Fruit fly (Drosophila melanogaster) whole organism, embryonic: ENCODE data around the gene CG5246.

ENCODE experiments used
- Atf6 ChIP-seq: fragments of 200-800 bp; sonication (Bioruptor generic); IDR thresholded peaks from 2 replicates; pipeline ENCODE4 v1.3.6; 2022; ENCODE audit warnings: missing biosample characterization, missing genetic modification characterization
- BEAF-32 ChIP-seq: fragments of 200-800 bp; sonication (Bioruptor generic); optimal IDR thresholded peaks from 3 replicates; lab custom pipeline; 2017; ENCODE audit warnings: missing biosample characterization, missing genetic modification characterization, mild to moderate bottlenecking, moderate library complexity, missing genetic modification reagents
- CG10431 ChIP-seq: fragments of 200-800 bp; sonication (Bioruptor generic); optimal IDR thresholded peaks from 3 replicates; lab custom pipeline; 2018; ENCODE audit warnings: missing biosample characterization, mild to moderate bottlenecking, missing genetic modification characterization
- CG11723 ChIP-seq: fragments of 200-800 bp; sonication (Bioruptor generic); optimal IDR thresholded peaks from 2 replicates; lab custom pipeline; 2017; ENCODE audit warnings: missing biosample characterization, mild to moderate bottlenecking, missing genetic modification characterization
- CG12071 ChIP-seq: fragments of 200-800 bp; sonication (Bioruptor generic); optimal IDR thresholded peaks from 3 replicates; lab custom pipeline; 2018; ENCODE audit warnings: missing biosample characterization, mild to moderate bottlenecking, missing genetic modification characterization
- CG13287 ChIP-seq: fragments of 200-800 bp; sonication (Bioruptor generic); IDR thresholded peaks from 2 replicates; pipeline ENCODE4 v1.3.6; 2022; ENCODE audit warnings: missing biosample characterization, missing genetic modification characterization; ENCODE audit not compliant: partially characterized antibody
- CG14050 ChIP-seq: fragments of 200-800 bp; sonication (Bioruptor generic); IDR thresholded peaks from 3 replicates; pipeline ENCODE4 v1.3.6; 2022; ENCODE audit warnings: missing biosample characterization, missing genetic modification characterization
- CG15479 ChIP-seq: fragments of 200-800 bp; sonication (Bioruptor generic); optimal IDR thresholded peaks from 3 replicates; lab custom pipeline; 2019; ENCODE audit warnings: missing biosample characterization, mild to moderate bottlenecking, missing genetic modification characterization, moderate library complexity
- CG1602 ChIP-seq: fragments of 200-800 bp; sonication (Bioruptor generic); optimal IDR thresholded peaks from 3 replicates; lab custom pipeline; 2016; ENCODE audit warnings: missing biosample characterization, missing genetic modification characterization
- CG17328 ChIP-seq: fragments of 200-800 bp; sonication (Bioruptor generic); IDR thresholded peaks from 2 replicates; pipeline ENCODE4 v1.3.6; 2022; ENCODE audit warnings: missing biosample characterization, missing genetic modification characterization
- CG17802 ChIP-seq: fragments of 200-800 bp; sonication (Bioruptor generic); optimal IDR thresholded peaks from 2 replicates; lab custom pipeline; 2018; ENCODE audit warnings: missing biosample characterization, mild to moderate bottlenecking, missing genetic modification characterization, moderate library complexity
- CG17829 ChIP-seq: fragments of 200-800 bp; optimal IDR thresholded peaks from 2 replicates; lab custom pipeline; 2019; ENCODE audit warnings: missing biosample characterization, mild to moderate bottlenecking, missing genetic modification characterization, moderate library complexity
- CG2199 ChIP-seq: fragments of 200-800 bp; sonication (Bioruptor generic); IDR thresholded peaks from 3 replicates; pipeline ENCODE4 v1.3.6; 2022; ENCODE audit warnings: missing biosample characterization, missing genetic modification characterization
- CG30020 ChIP-seq: fragments of 200-800 bp; optimal IDR thresholded peaks from 2 replicates; lab custom pipeline; 2019; ENCODE audit warnings: missing biosample characterization, mild to moderate bottlenecking, missing genetic modification characterization, moderate library complexity
- CG34422 ChIP-seq: fragments of 200-800 bp; sonication (Bioruptor generic); IDR thresholded peaks from 3 replicates; pipeline ENCODE4 v1.3.6; 2022; ENCODE audit warnings: missing biosample characterization, missing genetic modification characterization
- CG3847 ChIP-seq: fragments of 200-800 bp; sonication (Bioruptor generic); IDR thresholded peaks from 2 replicates; pipeline ENCODE4 v1.3.6; 2022; ENCODE audit warnings: missing biosample characterization, missing genetic modification characterization
- CG42726 ChIP-seq: fragments of 200-800 bp; sonication (Bioruptor generic); IDR thresholded peaks from 2 replicates; pipeline ENCODE4 v1.3.6; 2022; ENCODE audit warnings: missing biosample characterization, missing genetic modification characterization; ENCODE audit not compliant: partially characterized antibody
- CG4707 ChIP-seq: fragments of 200-800 bp; sonication (Bioruptor generic); optimal IDR thresholded peaks from 2 replicates; lab custom pipeline; 2018; ENCODE audit warnings: missing biosample characterization, mild to moderate bottlenecking, missing genetic modification characterization, moderate library complexity
- CG4820 ChIP-seq: fragments of 200-800 bp; sonication (Bioruptor generic); optimal IDR thresholded peaks from 3 replicates; lab custom pipeline; 2016; ENCODE audit warnings: missing biosample characterization, missing genetic modification characterization
- CG4854 ChIP-seq: fragments of 200-800 bp; sonication (Bioruptor generic); optimal IDR thresholded peaks from 2 replicates; lab custom pipeline; 2016; ENCODE audit warnings: missing biosample characterization, missing genetic modification characterization, inconsistent platforms
- CG9215 ChIP-seq: fragments of 200-800 bp; sonication (Bioruptor generic); IDR thresholded peaks from 2 replicates; pipeline ENCODE4 v1.3.6; 2022; ENCODE audit warnings: missing biosample characterization, missing genetic modification characterization
- CG9932 ChIP-seq: fragments of 200-800 bp; sonication (Bioruptor generic); IDR thresholded peaks from 2 replicates; pipeline ENCODE4 v1.3.6; 2022; ENCODE audit warnings: missing biosample characterization, missing genetic modification characterization
- CrebB ChIP-seq: fragments of 200-800 bp; sonication (Bioruptor generic); optimal IDR thresholded peaks from 3 replicates; lab custom pipeline; 2018; ENCODE audit warnings: missing biosample characterization, mild to moderate bottlenecking, missing genetic modification characterization
- Dad ChIP-seq: fragments of 200-800 bp; sonication (Bioruptor generic); optimal IDR thresholded peaks from 3 replicates; lab custom pipeline; 2016; ENCODE audit warnings: missing biosample characterization, missing genetic modification characterization
- Dek ChIP-seq: fragments of 200-800 bp; sonication (Bioruptor generic); optimal IDR thresholded peaks from 3 replicates; lab custom pipeline; 2019; ENCODE audit warnings: missing biosample characterization, mild to moderate bottlenecking, missing genetic modification characterization, moderate library complexity
- Dp ChIP-seq: fragments of 200-800 bp; sonication (Bioruptor generic); optimal IDR thresholded peaks from 2 replicates; lab custom pipeline; 2018; ENCODE audit warnings: missing biosample characterization, mild to moderate bottlenecking, missing genetic modification characterization, moderate library complexity
- Ets97D ChIP-seq: fragments of 200-800 bp; sonication (Bioruptor generic); optimal IDR thresholded peaks from 3 replicates; lab custom pipeline; 2016; ENCODE audit warnings: missing biosample characterization, missing genetic modification characterization
- GATAe ChIP-seq: fragments of 200-800 bp; sonication (Bioruptor generic); conservative IDR thresholded peaks from 2 replicates; pipeline ENCODE4 v1.3.6; 2022; ENCODE audit warnings: missing biosample characterization, missing genetic modification characterization
- H15 ChIP-seq: fragments of 200-800 bp; sonication (Bioruptor generic); IDR thresholded peaks from 3 replicates; pipeline ENCODE4 v1.3.6; 2022; ENCODE audit warnings: missing biosample characterization, missing genetic modification characterization
- HmgD ChIP-seq: fragments of 200-800 bp; sonication (Bioruptor generic); optimal IDR thresholded peaks from 3 replicates; lab custom pipeline; 2016; ENCODE audit warnings: missing biosample characterization, missing genetic modification characterization
- MESR4 ChIP-seq: fragments of 200-800 bp; sonication (Bioruptor generic); optimal IDR thresholded peaks from 2 replicates; lab custom pipeline; 2018; ENCODE audit warnings: missing biosample characterization, mild to moderate bottlenecking, missing genetic modification characterization, moderate library complexity
- NC2β ChIP-seq: fragments of 200-800 bp; sonication (Bioruptor generic); optimal IDR thresholded peaks from 2 replicates; lab custom pipeline; 2016; ENCODE audit warnings: missing biosample characterization, missing genetic modification characterization
- Neu2 ChIP-seq: fragments of 200-800 bp; sonication (Bioruptor generic); optimal IDR thresholded peaks from 3 replicates; lab custom pipeline; 2016; ENCODE audit warnings: missing biosample characterization, missing genetic modification characterization, borderline replicate concordance
- Poxn ChIP-seq: fragments of 200-800 bp; sonication (Bioruptor generic); IDR thresholded peaks from 2 replicates; pipeline ENCODE4 v1.3.6; 2022; ENCODE audit warnings: missing biosample characterization, missing genetic modification characterization
- Six4 ChIP-seq: fragments of 200-800 bp; sonication (Bioruptor generic); optimal IDR thresholded peaks from 2 replicates; lab custom pipeline; 2016; ENCODE audit warnings: missing biosample characterization, missing genetic modification characterization
- br ChIP-seq: fragments of >200 bp; optimal IDR thresholded peaks from 2 replicates; lab custom pipeline; 2017
- crc ChIP-seq: fragments of 200-800 bp; sonication (Bioruptor generic); optimal IDR thresholded peaks from 2 replicates; lab custom pipeline; 2016; ENCODE audit warnings: missing biosample characterization, missing genetic modification characterization
- crp ChIP-seq, 2 experiments: fragments of 200-800 bp; sonication (Bioruptor generic); optimal IDR thresholded peaks; 2 replicates in 1 of 2; 3 replicates in 1 of 2; lab custom pipeline; 2017; ENCODE audit warnings: missing biosample characterization in 2 of 2, missing genetic modification characterization in 2 of 2, mild to moderate bottlenecking in 1 of 2, moderate library complexity in 1 of 2
- gfzf ChIP-seq: fragments of 200-800 bp; sonication (Bioruptor generic); optimal IDR thresholded peaks from 2 replicates; lab custom pipeline; 2016; ENCODE audit warnings: missing biosample characterization, mild to moderate bottlenecking, missing genetic modification characterization, moderate library complexity
- kni ChIP-seq: fragments of 200-800 bp; sonication (Bioruptor generic); optimal IDR thresholded peaks from 3 replicates; lab custom pipeline; 2017; ENCODE audit warnings: mild to moderate bottlenecking, missing biosample characterization, missing genetic modification reagents, missing genetic modification characterization
- nmo ChIP-seq: fragments of 200-800 bp; sonication (Bioruptor generic); optimal IDR thresholded peaks from 2 replicates; lab custom pipeline; 2018; ENCODE audit warnings: missing biosample characterization, mild to moderate bottlenecking, missing genetic modification characterization, moderate library complexity
- phol ChIP-seq: fragments of 200-800 bp; sonication (Bioruptor generic); optimal IDR thresholded peaks from 3 replicates; lab custom pipeline; 2018; ENCODE audit warnings: missing biosample characterization, mild to moderate bottlenecking, missing genetic modification characterization, moderate library complexity
- pzg ChIP-seq: fragments of 200-800 bp; sonication (Bioruptor generic); optimal IDR thresholded peaks from 3 replicates; lab custom pipeline; 2018; ENCODE audit warnings: missing biosample characterization, mild to moderate bottlenecking, missing genetic modification characterization, moderate library complexity
- sens ChIP-seq: fragments of 200-800 bp; sonication (Bioruptor generic); peaks from one replicate; lab custom pipeline; 2016; ENCODE audit warnings: missing biosample characterization, missing genetic modification characterization
- sna ChIP-seq: fragments of 200-800 bp; sonication (Bioruptor generic); IDR thresholded peaks from 2 replicates; pipeline ENCODE4 v1.3.6; 2022; ENCODE audit warnings: missing biosample characterization, missing genetic modification characterization; ENCODE audit not compliant: partially characterized antibody
- sqz ChIP-seq: fragments of 200-800 bp; sonication (Bioruptor generic); optimal IDR thresholded peaks from 3 replicates; lab custom pipeline; 2018; ENCODE audit warnings: missing biosample characterization, mild to moderate bottlenecking, missing genetic modification characterization
- trem ChIP-seq: fragments of 200-800 bp; optimal IDR thresholded peaks from 3 replicates; lab custom pipeline; 2019; ENCODE audit warnings: missing biosample characterization, mild to moderate bottlenecking, missing genetic modification characterization, moderate library complexity
- trh ChIP-seq: fragments of 200-800 bp; sonication (Bioruptor generic); optimal IDR thresholded peaks from 2 replicates; lab custom pipeline; 2016; ENCODE audit warnings: missing biosample characterization, missing genetic modification characterization
- unpg ChIP-seq: fragments of 200-800 bp; sonication (Bioruptor generic); optimal IDR thresholded peaks from 3 replicates; lab custom pipeline; 2018; ENCODE audit warnings: missing biosample characterization, mild to moderate bottlenecking, missing genetic modification characterization, moderate library complexity
- wek ChIP-seq: fragments of 200-800 bp; sonication (Bioruptor generic); optimal IDR thresholded peaks from 3 replicates; lab custom pipeline; 2018; ENCODE audit warnings: missing biosample characterization, mild to moderate bottlenecking, missing genetic modification characterization, moderate library complexity

The CG5246 gene

dm6 chr3R:17087977-17088618 is 47.8 kb upstream of the CG5246 start, which contains the start of gene cal1 (continued):
- TF ChIP-seq Atf6 (GFP tag; lab: Robert Waterston, UW) (no peak), kni (GFP tag; lab: Kevin White, UChicago) (no peak), MESR4 (GFP tag; lab: Kevin White, UChicago) (peak; percentile 75), wek (no peak), BEAF-32 (GFP tag; lab: Kevin White, UChicago) (peak; percentile 51), Ets97D (GFP tag; lab: Kevin White, UChicago) (peak; percentile 15), trh (GFP tag; lab: Kevin White, UChicago) (no peak), CG10431 (GFP tag; lab: Kevin White, UChicago) (no peak), Dp (GFP tag; lab: Kevin White, UChicago) (peak; percentile 97), NC2β (GFP tag; lab: Kevin White, UChicago) (no peak), br (lab: Kevin White, UChicago) (no peak), sens (GFP tag; lab: Kevin White, UChicago) (peak; percentile 58), gfzf (GFP tag; lab: Kevin White, UChicago) (peak; percentile 65), CG15479 (GFP tag; lab: Kevin White, UChicago) (no peak), unpg (GFP tag; lab: Kevin White, UChicago) (no peak), sqz (GFP tag; lab: Kevin White, UChicago) (no peak), CG4854 (GFP tag; lab: Kevin White, UChicago) (no peak), trem (tag; lab: Kevin White, UChicago) (peak; percentile 70), HmgD (GFP tag; lab: Kevin White, UChicago) (no peak), GATAe (GFP tag; lab: Robert Waterston, UW) (no peak), Neu2 (GFP tag; lab: Kevin White, UChicago) (no peak), CG17829 (tag; lab: Kevin White, UChicago) (peak; percentile 48), nmo (GFP tag; lab: Kevin White, UChicago) (peak; percentile 49), CG12071 (GFP tag; lab: Kevin White, UChicago) (no peak), crc (no peak), CG42726 (no peak), CG4707 (GFP tag; lab: Kevin White, UChicago) (no peak), CG3847 (peak; percentile 32; the same call in 1 of the 2 replicates), pzg (GFP tag; lab: Kevin White, UChicago) (peak; percentile 60), CG1602 (GFP tag; lab: Kevin White, UChicago) (no peak), CG14050 (GFP tag; lab: Robert Waterston, UW) (no peak), CG9932 (no peak), Dad (GFP tag; lab: Kevin White, UChicago) (no peak), CG2199 (no peak), Poxn (GFP tag; lab: Robert Waterston, UW) (no peak), CG17328 (GFP tag; lab: Robert Waterston, UW) (no peak), sna (GFP tag; lab: Robert Waterston, UW) (no peak), CG13287 (GFP tag; lab: Robert Waterston, UW) (no peak), CG9215 (GFP tag; lab: Robert Waterston, UW) (no peak), CG4820 (no peak), CG11723 (GFP tag; lab: Kevin White, UChicago) (no peak), CG34422 (GFP tag; lab: Robert Waterston, UW) (no peak), phol (tag; lab: Kevin White, UChicago) (peak; percentile 95), CG17802 (no peak), H15 (no peak), Six4 (no peak), crp (GFP tag; optimal IDR thresholded peaks at IDR 0.05; lab: Kevin White, UChicago) (peak in 1 of 2 experiments; percentile 11), CrebB (tag; lab: Kevin White, UChicago) (no peak), CG30020 (tag; lab: Kevin White, UChicago) (peak; percentile 39), Dek (tag; lab: Kevin White, UChicago) (no peak)
